Worm (Caenorhabditis elegans) whole organism, L2 larva: ENCODE results near the gene F58E6.6.

ENCODE experiments used
- dmd-4 ChIP-seq: sonication (generic microtip); optimal IDR thresholded peaks from 2 replicates; lab custom pipeline; 2017; ENCODE audit warnings: missing biosample characterization, missing genetic modification characterization
- lin-11 ChIP-seq: fragments of 150-350 bp; sonication (generic microtip); optimal IDR thresholded peaks from 2 replicates; lab custom pipeline; 2014; ENCODE audit warnings: missing biosample characterization, missing genetic modification characterization, inconsistent platforms, mixed read lengths
- lsy-2 ChIP-seq, 2 experiments: fragments of 150-350 bp in 1 of 2; sonication (generic microtip) in 1 of 2; optimal IDR thresholded peaks; 2 replicates each; lab custom pipeline; 2014 to 2017; ENCODE audit warnings: missing biosample characterization in 2 of 2, missing genetic modification characterization in 2 of 2
- skn-1 ChIP-seq: sonication (generic microtip); optimal IDR thresholded peaks from 2 replicates; lab custom pipeline; 2017; ENCODE audit warnings: missing biosample characterization, missing genetic modification characterization
- ztf-4 ChIP-seq: fragments of 150-350 bp; optimal IDR thresholded peaks from 2 replicates; lab custom pipeline; 2014; ENCODE audit warnings: missing biosample characterization, missing genetic modification characterization

- TF ChIP-seq lin-11 (tag; lab: Kevin White, UChicago) (no peak), dmd-4 (tag; lab: Kevin White, UChicago) (no peak), ztf-4 (no peak), lsy-2 (tag; optimal IDR thresholded peaks at IDR 0.05; lab: Kevin White, UChicago) (no peak), skn-1 (no peak)
Measured at ce11 chrV:9716397-9716796, 36.4 kb downstream of the F58E6.6 start, which contains the start of gene str-188.
